Worm (Caenorhabditis elegans) whole organism, L1 larva: ENCODE results near the gene T27E4.7.

Experiments
- C34B4.2 ChIP-seq: sonication (generic microtip); optimal IDR thresholded peaks from 2 replicates; lab custom pipeline; 2017; ENCODE audit warnings: mild to moderate bottlenecking, missing genetic modification characterization, missing compliant biosample characterization
- F16B12.6 ChIP-seq: fragments of 150-350 bp; optimal IDR thresholded peaks from 2 replicates; lab custom pipeline; 2014; ENCODE audit warnings: missing biosample characterization, missing genetic modification characterization
- blmp-1 ChIP-seq: fragments of 150-350 bp; optimal IDR thresholded peaks from 2 replicates; lab custom pipeline; 2014; ENCODE audit warnings: missing biosample characterization, missing genetic modification characterization
- ceh-82 ChIP-seq, 3 experiments: fragments of 150-350 bp in 1 of 3; sonication (generic microtip) in 2 of 3; optimal IDR thresholded peaks; 2 replicates each; lab custom pipeline; 2014 to 2017; ENCODE audit warnings: missing biosample characterization in 3 of 3, missing genetic modification characterization in 3 of 3
- efl-1 ChIP-seq, 4 experiments: fragments of 150-350 bp; optimal IDR thresholded peaks in 3 of 4; peaks in 1 of 4; 1 replicate in 1 of 4; 2 replicates in 3 of 4; lab custom pipeline; 2014; ENCODE audit warnings: missing biosample characterization in 2 of 4, missing genetic modification characterization in 2 of 4, missing genetic modification reagents in 2 of 4
- egl-13 ChIP-seq: sonication (generic microtip); optimal IDR thresholded peaks from 2 replicates; lab custom pipeline; 2016; ENCODE audit warnings: missing genotype, missing genetic modification reagents, missing genetic modification characterization, missing compliant biosample characterization
- egl-27 ChIP-seq, 2 experiments: fragments of 150-350 bp in 1 of 2; sonication (generic microtip); optimal IDR thresholded peaks; 3 replicates each; lab custom pipeline; 2017 to 2018; ENCODE audit warnings: missing biosample characterization in 2 of 2, missing genetic modification characterization in 2 of 2, missing genetic modification reagents in 2 of 2
- elt-2 ChIP-seq: sonication (generic microtip); optimal IDR thresholded peaks from 2 replicates; lab custom pipeline; 2016; ENCODE audit warnings: missing genetic modification characterization, mild to moderate bottlenecking, inconsistent platforms, missing compliant biosample characterization, missing genetic modification reagents
- ets-5 ChIP-seq: fragments of 200-800 bp; sonication (Bioruptor generic); IDR thresholded peaks from 2 replicates; pipeline ENCODE4 v1.3.6; 2022; ENCODE audit warnings: missing genetic modification characterization, missing compliant biosample characterization
- fos-1 ChIP-seq: fragments of 150-350 bp; optimal IDR thresholded peaks from 2 replicates; lab custom pipeline; 2014; ENCODE audit warnings: missing biosample characterization, missing genetic modification characterization
- grh-1 ChIP-seq: fragments of 200-800 bp; sonication (Bioruptor generic); IDR thresholded peaks from 2 replicates; pipeline ENCODE4 v1.3.6; 2022; ENCODE audit warnings: missing genetic modification reagents, missing genetic modification characterization, missing compliant biosample characterization
- jun-1 ChIP-seq: fragments of 150-350 bp; optimal IDR thresholded peaks from 2 replicates; lab custom pipeline; 2014; ENCODE audit warnings: missing biosample characterization, missing genetic modification reagents, missing genetic modification characterization
- lin-13 ChIP-seq: fragments of 150-350 bp; optimal IDR thresholded peaks from 2 replicates; lab custom pipeline; 2014; ENCODE audit warnings: missing biosample characterization, missing genetic modification reagents, missing genetic modification characterization
- lin-35 ChIP-seq, 2 experiments: fragments of 150-350 bp; optimal IDR thresholded peaks; 2 replicates each; lab custom pipeline; 2014; ENCODE audit warnings: missing biosample characterization in 2 of 2, missing genetic modification characterization in 2 of 2, missing genetic modification reagents in 2 of 2
- nhr-28 ChIP-seq: fragments of 150-350 bp; optimal IDR thresholded peaks from 2 replicates; lab custom pipeline; 2014; ENCODE audit warnings: missing biosample characterization, missing genetic modification characterization
- nhr-76 ChIP-seq: sonication (generic microtip); optimal IDR thresholded peaks from 2 replicates; lab custom pipeline; 2017; ENCODE audit warnings: missing biosample characterization, missing genetic modification characterization
- pqm-1 ChIP-seq: sonication (generic microtip); optimal IDR thresholded peaks from 3 replicates; lab custom pipeline; 2017; ENCODE audit warnings: missing biosample characterization, missing genetic modification characterization
- snu-23 ChIP-seq: sonication (generic microtip); optimal IDR thresholded peaks from 2 replicates; lab custom pipeline; 2016; ENCODE audit warnings: missing genetic modification characterization, missing compliant biosample characterization
- sptf-1 ChIP-seq: fragments of 150-350 bp; optimal IDR thresholded peaks from 2 replicates; lab custom pipeline; 2014; ENCODE audit warnings: missing biosample characterization, missing genetic modification characterization
- swsn-7 ChIP-seq: sonication (generic microtip); optimal IDR thresholded peaks from 2 replicates; lab custom pipeline; 2016; ENCODE audit warnings: missing genetic modification characterization, missing compliant biosample characterization
- unc-62 ChIP-seq: fragments of 150-350 bp; optimal IDR thresholded peaks from 2 replicates; lab custom pipeline; 2014; ENCODE audit warnings: missing biosample characterization, missing genetic modification reagents, missing genetic modification characterization
- xbp-1 ChIP-seq: sonication (generic microtip); optimal IDR thresholded peaks from 2 replicates; lab custom pipeline; 2016; ENCODE audit warnings: missing genetic modification characterization, missing compliant biosample characterization
- ztf-11 ChIP-seq, 2 experiments: sonication (generic microtip); optimal IDR thresholded peaks; 2 replicates each; lab custom pipeline; 2016 to 2017; ENCODE audit warnings: missing genetic modification characterization in 2 of 2, missing biosample characterization in 1 of 2, missing compliant biosample characterization in 1 of 2

The T27E4.7 gene

ce11 chrV:9035685-9036084 lies 40.4 kb downstream of the T27E4.7 start, which contains the start of gene srsx-34:
srsx-34 (plus strand) TSS chrV:9035985.
- no peak for TF ChIP-seq grh-1
- TF ChIP-seq lin-13 (GFP tag; lab: Kevin White, UChicago): no peak
- no peak for TF ChIP-seq swsn-7
- no peak for TF ChIP-seq ztf-11 (tag; optimal IDR thresholded peaks at IDR 0.05; lab: Kevin White, UChicago)
- no peak for TF ChIP-seq fos-1 (tag; lab: Kevin White, UChicago)
- no peak for TF ChIP-seq egl-13 (tag; lab: Kevin White, UChicago)

DNA sequence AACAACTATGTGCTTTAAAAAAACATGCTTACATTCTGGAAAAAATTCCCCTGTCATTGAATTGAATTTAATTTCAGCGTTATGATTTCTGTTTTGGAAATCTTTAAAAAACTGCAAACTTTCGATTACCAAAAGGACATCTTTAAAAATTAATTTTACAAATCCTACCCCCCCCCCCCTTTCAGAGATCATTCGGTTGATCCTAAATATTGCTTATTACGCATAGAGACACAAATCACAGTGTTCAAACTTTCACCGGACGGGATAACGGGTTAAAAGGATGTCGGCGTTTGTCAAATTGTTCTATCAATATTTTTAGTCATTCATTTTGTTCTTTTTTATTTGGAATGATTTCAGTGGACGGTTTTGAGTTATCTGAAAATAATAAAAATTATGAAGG lies 42.9 kb downstream of the T27E4.7 start, which contains the start of gene C25E10.4:
C25E10.4 (plus strand) TSS at position 301 of the 400 bp plus-strand sequence.
- no peak for TF ChIP-seq unc-62 (GFP tag; lab: Kevin White, UChicago)
- no peak for TF ChIP-seq snu-23 (GFP tag; lab: Kevin White, UChicago)
- TF ChIP-seq C34B4.2 (tag; lab: Kevin White, UChicago): no peak
- no peak for TF ChIP-seq xbp-1 (tag; lab: Kevin White, UChicago)
- no peak for TF ChIP-seq lin-35 (GFP tag; optimal IDR thresholded peaks at IDR 0.05; lab: Kevin White, UChicago)
- no peak for TF ChIP-seq nhr-76
- peak; percentile 33 for TF ChIP-seq blmp-1 (tag; lab: Kevin White, UChicago)
- TF ChIP-seq ets-5: no peak
- no peak for TF ChIP-seq pqm-1 (tag; lab: Kevin White, UChicago)
- no peak for TF ChIP-seq jun-1
- no peak for TF ChIP-seq ceh-82 (tag; optimal IDR thresholded peaks at IDR 0.05; lab: Kevin White, UChicago)
- TF ChIP-seq elt-2 (tag; lab: Kevin White, UChicago): no peak
- no peak for TF ChIP-seq nhr-28 (tag; lab: Kevin White, UChicago)
- TF ChIP-seq F16B12.6: no peak
- no peak for TF ChIP-seq egl-27 (tag; optimal IDR thresholded peaks at IDR 0.05; lab: Kevin White, UChicago)
- TF ChIP-seq efl-1 (optimal IDR thresholded peaks at IDR 0.05; lab: Kevin White, UChicago): no peak
- TF ChIP-seq efl-1 (GFP tag; optimal IDR thresholded peaks at IDR 0.05 in 1 of 2; lab: Kevin White, UChicago): peak in 1 of 2 experiments; percentile 43
- TF ChIP-seq sptf-1 (tag; lab: Kevin White, UChicago): no peak
- TF ChIP-seq, all 84 proteins: peak for 2

DNA sequence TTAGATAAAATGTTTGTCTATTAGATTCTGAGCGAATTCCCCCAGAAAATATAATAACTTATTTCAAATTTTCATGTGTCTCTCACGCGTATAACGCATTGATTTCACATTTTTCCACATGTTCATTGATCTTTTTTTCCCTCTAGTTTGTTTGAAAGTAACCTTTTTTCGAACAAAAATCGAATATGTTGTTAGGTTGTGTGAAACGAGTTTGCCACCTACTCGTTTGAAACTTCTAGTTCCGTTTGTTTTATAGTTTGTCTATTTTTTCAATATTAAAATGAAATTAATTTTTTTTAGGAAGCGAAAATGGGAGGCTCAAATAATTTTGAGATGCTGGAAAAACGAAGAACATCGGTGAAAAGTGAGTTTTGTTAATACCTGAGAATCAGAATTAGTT lies 45.9 kb downstream of the T27E4.7 start, which contains the start of gene C25E10.5:
C25E10.5 (plus strand) TSS at position 301 of the 400 bp plus-strand sequence.
- TF ChIP-seq efl-1 (optimal IDR thresholded peaks at IDR 0.05; lab: Kevin White, UChicago): no peak
- peak in 1 of 2 experiments; percentile 40 for TF ChIP-seq efl-1 (GFP tag; optimal IDR thresholded peaks at IDR 0.05 in 1 of 2; lab: Kevin White, UChicago)
- TF ChIP-seq blmp-1 (tag; lab: Kevin White, UChicago): no peak
- TF ChIP-seq, all 84 proteins: peak for 1
